Worm (Caenorhabditis elegans) whole organism, L4 larva: ENCODE data around the gene K08F9.4.
A peak's percentile ranks its signal among the peaks of the same experiment; 100 is the strongest.

Experiments
- Y105C5A.15 ChIP-seq: fragments of 200-800 bp; sonication (Bioruptor generic); IDR thresholded peaks from 2 replicates; pipeline ENCODE4 v1.3.6; 2022; ENCODE audit warnings: missing genetic modification characterization, missing compliant biosample characterization
- Y48G9A.11 ChIP-seq: fragments of 200-800 bp; sonication (Bioruptor generic); IDR thresholded peaks from 2 replicates; pipeline ENCODE4 v1.3.6; 2022; ENCODE audit warnings: missing genetic modification reagents, missing genetic modification characterization, missing compliant biosample characterization
- Y5F2A.4 ChIP-seq: fragments of 200-800 bp; sonication (Bioruptor generic); optimal IDR thresholded peaks from 2 replicates; lab custom pipeline; 2018; ENCODE audit warnings: mild to moderate bottlenecking, missing genetic modification characterization, missing compliant biosample characterization
- ZK337.2 ChIP-seq: fragments of 200-800 bp; sonication (Bioruptor generic); IDR thresholded peaks from 2 replicates; pipeline ENCODE4 v1.3.6; 2022; ENCODE audit warnings: missing genetic modification reagents, missing genetic modification characterization, missing compliant biosample characterization
- ZK546.5 ChIP-seq, 2 experiments: sonication (generic microtip); optimal IDR thresholded peaks; 2 replicates each; lab custom pipeline; 2017; ENCODE audit warnings: missing biosample characterization in 2 of 2, missing genetic modification characterization in 2 of 2
- ama-1 ChIP-seq: fragments of 150-350 bp; optimal IDR thresholded peaks from 2 replicates; lab custom pipeline; 2014; ENCODE audit warnings: inconsistent platforms, mixed read lengths
- ceh-20 ChIP-seq: fragments of 200-800 bp; sonication (Bioruptor generic); IDR thresholded peaks from 2 replicates; pipeline ENCODE4 v1.3.6; 2022; ENCODE audit warnings: missing genetic modification reagents, missing genetic modification characterization, missing compliant biosample characterization
- ceh-62 ChIP-seq: sonication (generic microtip); optimal IDR thresholded peaks from 2 replicates; lab custom pipeline; 2017; ENCODE audit warnings: missing biosample characterization, missing genetic modification characterization
- cey-2 ChIP-seq: sonication (generic microtip); optimal IDR thresholded peaks from 3 replicates; lab custom pipeline; 2017; ENCODE audit warnings: missing genetic modification characterization, mild to moderate bottlenecking, missing compliant biosample characterization, antibody characterized with exemption, borderline replicate concordance; ENCODE audit not compliant: insufficient read depth
- ctbp-1 ChIP-seq: fragments of 200-800 bp; sonication (Bioruptor generic); IDR thresholded peaks from 2 replicates; pipeline ENCODE4 v1.3.6; 2022; ENCODE audit warnings: missing genetic modification reagents, missing genetic modification characterization, missing compliant biosample characterization
- daf-12 ChIP-seq: fragments of 150-350 bp; optimal IDR thresholded peaks from 2 replicates; lab custom pipeline; 2014; ENCODE audit warnings: missing biosample characterization, missing genetic modification reagents, missing genetic modification characterization
- daf-16 ChIP-seq, 3 experiments: sonication (generic microtip); optimal IDR thresholded peaks; 2 replicates each; lab custom pipeline; 2016 to 2017; ENCODE audit warnings: missing genetic modification characterization in 3 of 3, missing genetic modification reagents in 3 of 3, mild to moderate bottlenecking in 2 of 3, missing compliant biosample characterization in 2 of 3, missing biosample characterization in 1 of 3, moderate library complexity in 1 of 3
- dmd-6 ChIP-seq: fragments of 200-800 bp; sonication (Bioruptor generic); IDR thresholded peaks from 2 replicates; pipeline ENCODE4 v1.3.6; 2022; ENCODE audit warnings: missing genetic modification reagents, missing genetic modification characterization, missing compliant biosample characterization
- dmd-8 ChIP-seq: fragments of 200-800 bp; sonication (Bioruptor generic); IDR thresholded peaks from 2 replicates; pipeline ENCODE4 v1.3.6; 2022; ENCODE audit warnings: missing genetic modification characterization, missing compliant biosample characterization
- dve-1 ChIP-seq: sonication (generic microtip); optimal IDR thresholded peaks from 2 replicates; lab custom pipeline; 2017; ENCODE audit warnings: antibody characterized with exemption, mild to moderate bottlenecking, missing genetic modification characterization, missing compliant biosample characterization; ENCODE audit not compliant: insufficient read depth
- egl-27 ChIP-seq: sonication (generic microtip); optimal IDR thresholded peaks from 3 replicates; lab custom pipeline; 2017; ENCODE audit warnings: missing biosample characterization, missing genetic modification reagents, missing genetic modification characterization
- fkh-10 ChIP-seq: fragments of 150-350 bp; optimal IDR thresholded peaks from 2 replicates; lab custom pipeline; 2014; ENCODE audit warnings: missing biosample characterization, missing genetic modification reagents, missing genetic modification characterization
- fos-1 ChIP-seq: fragments of 150-350 bp; optimal IDR thresholded peaks from 2 replicates; lab custom pipeline; 2014; ENCODE audit warnings: missing biosample characterization, missing genetic modification characterization
- gei-8 ChIP-seq: fragments of 200-800 bp; sonication (Bioruptor generic); optimal IDR thresholded peaks from 2 replicates; lab custom pipeline; 2018; ENCODE audit warnings: mild to moderate bottlenecking, missing genetic modification characterization, missing compliant biosample characterization
- hlh-11 ChIP-seq: fragments of 200-800 bp; sonication (Bioruptor generic); optimal IDR thresholded peaks from 2 replicates; lab custom pipeline; 2018; ENCODE audit warnings: mild to moderate bottlenecking, missing genetic modification characterization, missing compliant biosample characterization
- lim-7 ChIP-seq: fragments of 200-800 bp; sonication (Bioruptor generic); IDR thresholded peaks from 2 replicates; pipeline ENCODE4 v1.3.6; 2022; ENCODE audit warnings: missing genetic modification characterization, missing compliant biosample characterization
- lin-13 ChIP-seq: fragments of 150-350 bp; optimal IDR thresholded peaks from 2 replicates; lab custom pipeline; 2014; ENCODE audit warnings: missing biosample characterization, missing genetic modification reagents, missing genetic modification characterization
- lin-29 ChIP-seq: fragments of 200-800 bp; sonication (Bioruptor generic); IDR thresholded peaks from 2 replicates; pipeline ENCODE4 v1.3.6; 2022; ENCODE audit warnings: missing genetic modification reagents, missing genetic modification characterization, missing compliant biosample characterization
- madf-5 ChIP-seq, 2 experiments: fragments of 200-800 bp; sonication (Bioruptor generic); IDR thresholded peaks; 2 replicates each; pipeline ENCODE4 v1.3.6; 2022; ENCODE audit warnings: missing compliant biosample characterization in 2 of 2, missing genetic modification characterization in 2 of 2
- mdl-1 ChIP-seq, 2 experiments: fragments of 150-350 bp in 1 of 2; sonication (generic microtip) in 1 of 2; optimal IDR thresholded peaks; 2 replicates each; lab custom pipeline; 2014 to 2017; ENCODE audit warnings: missing biosample characterization in 2 of 2, missing genetic modification characterization in 2 of 2
- mep-1 ChIP-seq: fragments of 150-350 bp; sonication (generic microtip); optimal IDR thresholded peaks from 3 replicates; lab custom pipeline; 2014; ENCODE audit warnings: missing biosample characterization, missing genetic modification characterization
- mxl-2 ChIP-seq: fragments of 200-800 bp; sonication (Bioruptor generic); conservative IDR thresholded peaks from 2 replicates; pipeline ENCODE4 v1.3.6; 2022; ENCODE audit warnings: missing genetic modification reagents, missing genetic modification characterization, missing compliant biosample characterization
- nhr-10 ChIP-seq: fragments of 150-350 bp; optimal IDR thresholded peaks from 2 replicates; lab custom pipeline; 2014; ENCODE audit warnings: missing biosample characterization, missing genetic modification characterization
- nhr-102 ChIP-seq: sonication (generic microtip); optimal IDR thresholded peaks from 2 replicates; lab custom pipeline; 2016; ENCODE audit warnings: mild to moderate bottlenecking, missing genetic modification characterization, moderate library complexity, missing compliant biosample characterization
- nhr-111 ChIP-seq: fragments of 200-800 bp; sonication (Bioruptor generic); optimal IDR thresholded peaks from 2 replicates; lab custom pipeline; 2018; ENCODE audit warnings: mild to moderate bottlenecking, missing genetic modification characterization, missing compliant biosample characterization
- nhr-237 ChIP-seq: sonication (generic microtip); optimal IDR thresholded peaks from 2 replicates; lab custom pipeline; 2017; ENCODE audit warnings: missing biosample characterization, missing genetic modification characterization
- nhr-25 ChIP-seq: sonication (generic microtip); optimal IDR thresholded peaks from 2 replicates; lab custom pipeline; 2017; ENCODE audit warnings: missing genetic modification characterization, mild to moderate bottlenecking, missing compliant biosample characterization, antibody characterized with exemption, moderate library complexity, borderline replicate concordance; ENCODE audit not compliant: insufficient read depth
- nhr-28 ChIP-seq: fragments of 150-350 bp; optimal IDR thresholded peaks from 2 replicates; lab custom pipeline; 2014; ENCODE audit warnings: missing biosample characterization, missing genetic modification characterization
- pha-4 ChIP-seq, 2 experiments: fragments of 150-350 bp in 1 of 2; fragments of 200-800 bp in 1 of 2; sonication (Bioruptor generic) in 1 of 2; IDR thresholded peaks in 1 of 2; optimal IDR thresholded peaks in 1 of 2; 2 replicates each; pipeline versions ENCODE4 v1.3.6 to Lab custom; 2014 to 2022; ENCODE audit warnings: missing genetic modification characterization in 2 of 2, missing genetic modification reagents in 2 of 2, missing biosample characterization in 1 of 2, missing compliant biosample characterization in 1 of 2
- rbr-2 ChIP-seq: sonication (generic microtip); optimal IDR thresholded peaks from 2 replicates; lab custom pipeline; 2016; ENCODE audit warnings: missing genotype, missing genetic modification characterization, missing compliant biosample characterization
- skn-1 ChIP-seq: fragments of 150-350 bp; optimal IDR thresholded peaks from 2 replicates; lab custom pipeline; 2014; ENCODE audit warnings: missing biosample characterization, missing genetic modification characterization
- snpc-1.2 ChIP-seq: fragments of 200-800 bp; sonication (Bioruptor generic); IDR thresholded peaks from 2 replicates; pipeline ENCODE4 v1.3.6; 2022; ENCODE audit warnings: missing genetic modification reagents, missing genetic modification characterization, missing compliant biosample characterization
- snpc-4 ChIP-seq: fragments of 150-350 bp; optimal IDR thresholded peaks from 2 replicates; lab custom pipeline; 2014; ENCODE audit warnings: missing biosample characterization, missing genetic modification characterization
- unc-39 ChIP-seq: sonication (generic microtip); optimal IDR thresholded peaks from 2 replicates; lab custom pipeline; 2017; ENCODE audit warnings: missing biosample characterization, missing genetic modification characterization
- zfp-2 ChIP-seq: sonication (generic microtip); optimal IDR thresholded peaks from 2 replicates; lab custom pipeline; 2016; ENCODE audit warnings: mild to moderate bottlenecking, missing genetic modification characterization, missing compliant biosample characterization
- zfp-3 ChIP-seq: fragments of 200-800 bp; sonication (Bioruptor generic); conservative IDR thresholded peaks from 2 replicates; pipeline ENCODE4 v1.3.6; 2022; ENCODE audit warnings: missing genetic modification reagents, missing genetic modification characterization, missing compliant biosample characterization
- zip-11 ChIP-seq: fragments of 200-800 bp; sonication (Bioruptor generic); IDR thresholded peaks from 2 replicates; pipeline ENCODE4 v1.3.6; 2022; ENCODE audit warnings: missing genetic modification characterization, missing compliant biosample characterization
- zip-2 ChIP-seq: fragments of 150-350 bp; optimal IDR thresholded peaks from 2 replicates; lab custom pipeline; 2014; ENCODE audit warnings: missing biosample characterization, missing genetic modification characterization
- ztf-11 ChIP-seq: fragments of 150-350 bp; optimal IDR thresholded peaks from 2 replicates; lab custom pipeline; 2014; ENCODE audit warnings: missing biosample characterization, missing genetic modification characterization

The K08F9.4 gene

DNA sequence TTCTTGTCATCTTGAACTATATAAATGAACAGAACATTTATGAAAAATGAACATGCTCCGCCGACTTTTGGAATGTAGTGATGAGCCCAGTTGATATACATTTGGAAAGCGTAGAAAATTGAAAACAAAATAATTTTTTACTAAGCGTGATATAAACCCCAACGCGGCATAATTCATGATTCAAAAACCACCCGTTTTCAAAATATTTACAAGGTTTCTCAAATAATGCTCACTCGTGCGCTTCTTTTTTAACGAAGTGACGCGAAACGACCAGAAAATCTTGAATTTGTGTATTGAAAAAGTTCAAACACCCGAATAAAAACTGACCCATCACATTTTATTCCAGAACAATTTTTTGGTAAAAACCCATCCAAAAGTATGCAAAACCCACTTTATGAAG lies 16.4 kb upstream of the K08F9.4 start, which contains the start of gene srj-27:
Gene srj-27 (minus strand): TSS at position 101 of the 400 bp plus-strand sequence.
- TF ChIP-seq egl-27 (no peak), rbr-2 (tag; lab: Kevin White, UChicago) (no peak), ZK546.5 (tag; optimal IDR thresholded peaks at IDR 0.05; lab: Kevin White, UChicago) (no peak), mxl-2 (GFP tag; lab: Robert Waterston, UW) (no peak), daf-12 (tag; lab: Kevin White, UChicago) (no peak), nhr-111 (GFP tag; lab: Kevin White, UChicago) (no peak), mdl-1 (tag; optimal IDR thresholded peaks at IDR 0.05; lab: Kevin White, UChicago) (no peak), ceh-62 (tag; lab: Kevin White, UChicago) (no peak), nhr-237 (tag; lab: Kevin White, UChicago) (no peak), madf-5 (GFP tag; IDR thresholded peaks at IDR 0.05; lab: Robert Waterston, UW) (no peak), lin-29 (GFP tag; lab: Robert Waterston, UW) (no peak)

DNA sequence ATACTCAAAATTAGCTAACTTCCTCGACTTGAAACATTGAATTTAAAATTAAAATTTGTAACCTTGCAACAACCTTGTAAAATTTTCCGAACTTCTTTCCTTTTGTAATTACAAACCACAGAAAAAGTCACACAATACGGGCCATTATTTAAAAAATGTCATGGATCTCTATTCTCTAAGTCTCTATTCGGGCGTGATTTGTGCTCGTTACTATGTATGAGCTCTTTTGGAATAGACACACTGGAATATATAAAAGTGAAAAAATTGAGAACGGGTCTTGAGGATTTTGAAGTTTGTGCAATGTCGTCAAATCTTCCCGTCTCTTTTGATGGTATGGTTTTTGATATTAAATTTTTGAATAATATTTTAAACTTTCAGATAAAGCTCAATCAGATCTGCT lies 15.9 kb upstream of the K08F9.4 start, which contains the start of gene srr-7:
Gene srr-7 (plus strand): TSS at position 301 of the 400 bp plus-strand sequence.
- TF ChIP-seq ZK546.5 (tag; optimal IDR thresholded peaks at IDR 0.05; lab: Kevin White, UChicago) = no peak
- TF ChIP-seq mep-1 (tag; lab: Kevin White, UChicago) = no peak
- no peak for TF ChIP-seq Y105C5A.15
- no peak for TF ChIP-seq snpc-4 (tag; lab: Kevin White, UChicago)
- TF ChIP-seq lin-13 (GFP tag; lab: Kevin White, UChicago) = no peak
- TF ChIP-seq ceh-20 = no peak
- TF ChIP-seq pha-4 (GFP tag; IDR thresholded peaks at IDR 0.05; lab: Robert Waterston, UW) = no peak
- no peak for TF ChIP-seq pha-4 (tag; optimal IDR thresholded peaks at IDR 0.05; lab: Kevin White, UChicago)
- TF ChIP-seq ztf-11 = no peak
- no peak for TF ChIP-seq ctbp-1 (GFP tag; lab: Robert Waterston, UW)
- no peak for TF ChIP-seq hlh-11 (tag; lab: Kevin White, UChicago)
- TF ChIP-seq fos-1 (tag; lab: Kevin White, UChicago) = no peak
- no peak for TF ChIP-seq ZK337.2 (GFP tag; lab: Robert Waterston, UW)
- no peak for TF ChIP-seq fkh-10 (GFP tag; lab: Kevin White, UChicago)
- TF ChIP-seq ama-1 (lab: Kevin White, UChicago) = no peak
- no peak for TF ChIP-seq nhr-28 (tag; lab: Kevin White, UChicago)
- TF ChIP-seq Y5F2A.4 (GFP tag; lab: Kevin White, UChicago) = no peak
- no peak for TF ChIP-seq zip-2 (tag; lab: Kevin White, UChicago)
- no peak for TF ChIP-seq dmd-8 (GFP tag; lab: Robert Waterston, UW)
- TF ChIP-seq zfp-3 (GFP tag; lab: Robert Waterston, UW) = no peak
- TF ChIP-seq gei-8 (GFP tag; lab: Kevin White, UChicago) = no peak

DNA sequence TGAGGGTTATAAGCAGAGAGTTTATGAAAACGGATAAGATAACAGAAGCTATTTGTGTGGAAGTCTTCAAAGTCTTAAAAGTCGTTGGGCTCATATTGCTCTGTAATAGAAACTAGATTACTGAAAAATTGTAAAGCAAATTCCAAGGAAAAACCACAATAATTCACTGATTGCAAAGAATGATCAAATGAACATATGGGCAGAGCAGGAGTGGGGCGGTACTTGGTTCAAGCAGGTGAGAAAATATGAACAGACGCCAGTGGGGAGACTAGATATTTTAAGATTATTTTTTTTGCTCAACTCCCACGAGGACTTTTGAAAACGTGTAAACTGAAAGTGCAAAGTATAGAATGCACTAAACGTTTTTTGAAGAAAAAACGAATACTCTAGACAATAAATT lies 11.4 kb upstream of the K08F9.4 start, which contains the start of gene str-171:
Gene str-171 (minus strand): TSS at position 101 of the 400 bp plus-strand sequence.
- TF ChIP-seq snpc-1.2 (GFP tag; lab: Robert Waterston, UW) = no peak
- no peak for TF ChIP-seq rbr-2 (tag; lab: Kevin White, UChicago)
- no peak for TF ChIP-seq nhr-111 (GFP tag; lab: Kevin White, UChicago)
- no peak for TF ChIP-seq mxl-2 (GFP tag; lab: Robert Waterston, UW)
- no peak for TF ChIP-seq nhr-102 (tag; lab: Kevin White, UChicago)
- TF ChIP-seq, all 104 proteins: peak for 0

ce11 chrV:15133812-15134211 lies 10.0 kb upstream of the K08F9.4 start:
- TF ChIP-seq cey-2 (no peak), nhr-28 (tag; lab: Kevin White, UChicago) (peak; percentile 36), nhr-25 (tag; lab: Kevin White, UChicago) (no peak), daf-16 (GFP tag; optimal IDR thresholded peaks at IDR 0.05; lab: Kevin White, UChicago) (no peak), daf-16 (tag; optimal IDR thresholded peaks at IDR 0.05; lab: Kevin White, UChicago) (peak; percentile 25), lim-7 (GFP tag; lab: Robert Waterston, UW) (no peak), mep-1 (tag; lab: Kevin White, UChicago) (no peak), dmd-6 (GFP tag; lab: Robert Waterston, UW) (peak; percentile 16; the same call in 1 of the 2 replicates), Y48G9A.11 (no peak), gei-8 (GFP tag; lab: Kevin White, UChicago) (no peak), ztf-11 (no peak), zfp-2 (tag; lab: Kevin White, UChicago) (no peak), zip-11 (GFP tag; lab: Robert Waterston, UW) (no peak), dve-1 (no peak), unc-39 (tag; lab: Kevin White, UChicago) (no peak), skn-1 (no peak), nhr-10 (no peak), mxl-2 (GFP tag; lab: Robert Waterston, UW) (no peak)
